In genomic region chrII:6269805-6270414, ce11 we compare ENCODE assay signal across 5 worm cellular contexts.
TF ChIP-seq lines count a peak whose summit lies in the region.

TSS of gene F13H8.2 (plus strand) at chrII:6270364.

TF ChIP-seq in whole organism, L1 larva, 84 proteins besides CTCF, POLR2A, EP300 and RAD21 (continues in another document):
- peak; percentile 67 for TF ChIP-seq ama-1 (optimal IDR thresholded peaks at IDR 0.05; lab: Kevin White, UChicago)
- TF ChIP-seq ceh-8 (GFP tag; optimal IDR thresholded peaks at IDR 0.05; lab: Kevin White, UChicago), result peak; percentile 83
- peak; percentile 44 for TF ChIP-seq snpc-4 (tag; optimal IDR thresholded peaks at IDR 0.05; lab: Kevin White, UChicago)
- no peak for TF ChIP-seq nhr-28 (tag; optimal IDR thresholded peaks at IDR 0.05; lab: Kevin White, UChicago)
- TF ChIP-seq tbx-2 (tag; optimal IDR thresholded peaks at IDR 0.05; lab: Kevin White, UChicago), result peak; percentile 86
- peak; percentile 25 for TF ChIP-seq sox-4 (tag; optimal IDR thresholded peaks at IDR 0.05; lab: Kevin White, UChicago)
- peak; percentile 88 for TF ChIP-seq isw-1 (GFP tag; IDR thresholded peaks at IDR 0.05; lab: Robert Waterston, UW)
- TF ChIP-seq ztf-4 (tag; optimal IDR thresholded peaks at IDR 0.05; lab: Kevin White, UChicago), result peak; percentile 47
- TF ChIP-seq Y116A8C.19 (tag; optimal IDR thresholded peaks at IDR 0.05; lab: Kevin White, UChicago; ENCODE audit: borderline replicate concordance), result no peak
- no peak for TF ChIP-seq ceh-90 (tag; optimal IDR thresholded peaks at IDR 0.05; lab: Kevin White, UChicago)
- TF ChIP-seq unc-86 (tag; optimal IDR thresholded peaks at IDR 0.05; lab: Kevin White, UChicago), result peak; percentile 80
- TF ChIP-seq swsn-7 (tag; optimal IDR thresholded peaks at IDR 0.05; lab: Kevin White, UChicago), result peak; percentile 82
- TF ChIP-seq C34B4.2 (tag; optimal IDR thresholded peaks at IDR 0.05; lab: Kevin White, UChicago), result no peak
- TF ChIP-seq nhr-84 (tag; optimal IDR thresholded peaks at IDR 0.05; lab: Kevin White, UChicago), result no peak
- no peak for TF ChIP-seq alr-1 (tag; optimal IDR thresholded peaks at IDR 0.05; lab: Kevin White, UChicago; ENCODE audit: borderline replicate concordance)
- TF ChIP-seq zip-4 (GFP tag; optimal IDR thresholded peaks at IDR 0.05; lab: Kevin White, UChicago), result peak; percentile 54
- TF ChIP-seq sptf-1 (tag; optimal IDR thresholded peaks at IDR 0.05; lab: Kevin White, UChicago), result no peak
- TF ChIP-seq lin-14 (GFP tag; optimal IDR thresholded peaks at IDR 0.05; lab: Kevin White, UChicago), result peak; percentile 75

TF ChIP-seq in whole organism, L3 larva, 47 proteins besides CTCF, POLR2A, EP300 and RAD21 (continues in another document):
- TF ChIP-seq nhr-25 (tag; optimal IDR thresholded peaks at IDR 0.05; lab: Kevin White, UChicago), result peak; percentile 63
- peak; percentile 59 for TF ChIP-seq egl-5 (tag; optimal IDR thresholded peaks at IDR 0.05; lab: Kevin White, UChicago)
- no peak for TF ChIP-seq unc-39 (tag; optimal IDR thresholded peaks at IDR 0.05; lab: Kevin White, UChicago)
- peak; percentile 59 for TF ChIP-seq hmg-11 (tag; optimal IDR thresholded peaks at IDR 0.05; lab: Kevin White, UChicago)
- peak; percentile 55 for TF ChIP-seq R02D3.7 (tag; optimal IDR thresholded peaks at IDR 0.05; lab: Kevin White, UChicago)
- TF ChIP-seq pha-4 (tag; optimal IDR thresholded peaks at IDR 0.05; lab: Kevin White, UChicago), result peak; percentile 85
- TF ChIP-seq aly-2 (tag; optimal IDR thresholded peaks at IDR 0.05; lab: Kevin White, UChicago), result no peak
- peak; percentile 40 for TF ChIP-seq jun-1 (tag; optimal IDR thresholded peaks at IDR 0.05; lab: Kevin White, UChicago)
- peak; percentile 80 for TF ChIP-seq nhr-23 (tag; optimal IDR thresholded peaks at IDR 0.05; lab: Kevin White, UChicago)
- TF ChIP-seq nhr-67 (tag; optimal IDR thresholded peaks at IDR 0.05; lab: Kevin White, UChicago), result no peak
- TF ChIP-seq unc-62 (GFP tag; optimal IDR thresholded peaks at IDR 0.05; lab: Kevin White, UChicago), result no peak
- no peak for TF ChIP-seq mdl-1 (tag; optimal IDR thresholded peaks at IDR 0.05; lab: Kevin White, UChicago)
- TF ChIP-seq ama-1 (optimal IDR thresholded peaks at IDR 0.05; lab: Kevin White, UChicago), result no peak
- no peak for TF ChIP-seq nhr-237 (tag; optimal IDR thresholded peaks at IDR 0.05; lab: Kevin White, UChicago)
- no peak for TF ChIP-seq nhr-77 (tag; optimal IDR thresholded peaks at IDR 0.05; lab: Kevin White, UChicago)
- no peak for TF ChIP-seq egl-27 (tag; optimal IDR thresholded peaks at IDR 0.05; lab: Kevin White, UChicago)
- peak; percentile 29 for TF ChIP-seq snpc-4 (tag; optimal IDR thresholded peaks at IDR 0.05; lab: Kevin White, UChicago)
- TF ChIP-seq fos-1 (tag; optimal IDR thresholded peaks at IDR 0.05; lab: Kevin White, UChicago), result no peak
- peak; percentile 85 for TF ChIP-seq nfya-1 (tag; optimal IDR thresholded peaks at IDR 0.05; lab: Kevin White, UChicago; ENCODE audit: insufficient read depth)
- no peak for TF ChIP-seq sea-2 (GFP tag; optimal IDR thresholded peaks at IDR 0.05; lab: Kevin White, UChicago)

TF ChIP-seq in whole organism, early embryonic, 17 proteins besides CTCF, POLR2A, EP300 and RAD21:
- TF ChIP-seq ceh-36 (tag; optimal IDR thresholded peaks at IDR 0.05; lab: Kevin White, UChicago) (peak; percentile 47), tbx-11 (GFP tag; IDR thresholded peaks at IDR 0.05; lab: Robert Waterston, UW) (0 out of 2 replicates have a peak, but pooled peaks have one; percentile 23), ets-7 (tag; optimal IDR thresholded peaks at IDR 0.05; lab: Kevin White, UChicago) (no peak), hmbx-1 (tag; optimal IDR thresholded peaks at IDR 0.05; lab: Kevin White, UChicago) (no peak), hmg-4 (GFP tag; optimal IDR thresholded peaks at IDR 0.05; lab: Kevin White, UChicago) (no peak), F13C5.2 (tag; optimal IDR thresholded peaks at IDR 0.05; lab: Kevin White, UChicago) (peak; percentile 28), scrt-1 (GFP tag; IDR thresholded peaks at IDR 0.05; lab: Robert Waterston, UW) (peak; percentile 73; the same call in 1 of the 2 replicates), tra-4 (tag; optimal IDR thresholded peaks at IDR 0.05; lab: Kevin White, UChicago) (no peak), tbx-37 (GFP tag; conservative IDR thresholded peaks at IDR 0.05; lab: Robert Waterston, UW) (peak; percentile 51; the same call in 1 of the 2 replicates), flt-1 (GFP tag; IDR thresholded peaks at IDR 0.05; lab: Robert Waterston, UW) (peak; percentile 23; the same call in 1 of the 2 replicates), B0310.2 (tag; optimal IDR thresholded peaks at IDR 0.05; lab: Kevin White, UChicago) (no peak)

TF ChIP-seq in whole organism, midembryonic, 9 proteins besides CTCF, POLR2A, EP300 and RAD21:
- TF ChIP-seq flt-1 (GFP tag; IDR thresholded peaks at IDR 0.05; lab: Robert Waterston, UW) (peak; percentile 81), ztf-23 (GFP tag; IDR thresholded peaks at IDR 0.05; lab: Robert Waterston, UW) (peak; percentile 86; the same call in 1 of the 2 replicates), klf-2 (GFP tag; conservative IDR thresholded peaks at IDR 0.05; lab: Robert Waterston, UW) (0 out of 2 replicates have a peak, but pooled peaks have one; percentile 37), ztf-29 (GFP tag; IDR thresholded peaks at IDR 0.05; lab: Robert Waterston, UW) (no peak), T22C8.4 (GFP tag; IDR thresholded peaks at IDR 0.05; lab: Robert Waterston, UW) (peak; percentile 25; the same call in 1 of the 2 replicates), med-1 (GFP tag; optimal IDR thresholded peaks at IDR 0.05; lab: Kevin White, UChicago; ENCODE audit: insufficient read depth) (no peak), cog-1 (tag; optimal IDR thresholded peaks at IDR 0.05; lab: Kevin White, UChicago) (peak; percentile 43), ref-1 (GFP tag; conservative IDR thresholded peaks at IDR 0.05; lab: Robert Waterston, UW) (no peak), tab-1 (GFP tag; IDR thresholded peaks at IDR 0.05; lab: Robert Waterston, UW) (peak; percentile 35; the same call in 1 of the 2 replicates)
TF ChIP-seq in whole organism, midembryonic: peak in this region for 6.

TF ChIP-seq in whole organism, young adult, 124 proteins besides CTCF, POLR2A, EP300 and RAD21 (continues in another document):
- no peak for TF ChIP-seq lsy-27 (tag; optimal IDR thresholded peaks at IDR 0.05; lab: Kevin White, UChicago; ENCODE audit: borderline replicate concordance, insufficient read depth)
- no peak for TF ChIP-seq B0261.1 (tag; optimal IDR thresholded peaks at IDR 0.05; lab: Kevin White, UChicago)
- TF ChIP-seq F22D6.2 (tag; optimal IDR thresholded peaks at IDR 0.05; lab: Kevin White, UChicago), result no peak
- no peak for TF ChIP-seq ceh-79 (tag; optimal IDR thresholded peaks at IDR 0.05; lab: Kevin White, UChicago)
- no peak for TF ChIP-seq nfya-2 (GFP tag; IDR thresholded peaks at IDR 0.05; lab: Robert Waterston, UW)
- no peak for TF ChIP-seq T26A5.8 (tag; optimal IDR thresholded peaks at IDR 0.05; lab: Kevin White, UChicago)
- TF ChIP-seq lin-35 (GFP tag; optimal IDR thresholded peaks at IDR 0.05; lab: Kevin White, UChicago), result peak in 2 of 3 experiments; percentile 24 to 94
- no peak for TF ChIP-seq F52B5.7 (tag; optimal IDR thresholded peaks at IDR 0.05; lab: Kevin White, UChicago)
- TF ChIP-seq hmg-1.2 (GFP tag; IDR thresholded peaks at IDR 0.05; lab: Robert Waterston, UW), result peak; percentile 63
- peak; percentile 10 for TF ChIP-seq nhr-80 (tag; optimal IDR thresholded peaks at IDR 0.05; lab: Kevin White, UChicago)
- TF ChIP-seq C17E4.6 (GFP tag; IDR thresholded peaks at IDR 0.05; lab: Robert Waterston, UW), result peak; percentile 70; the same call in 1 of the 2 replicates
- TF ChIP-seq F49E8.2 (tag; optimal IDR thresholded peaks at IDR 0.05; lab: Kevin White, UChicago; ENCODE audit: insufficient read depth), result peak; percentile 6
- TF ChIP-seq tlf-1 (GFP tag; optimal IDR thresholded peaks at IDR 0.05; lab: Kevin White, UChicago), result peak; percentile 52
- TF ChIP-seq dpff-1 (tag; optimal IDR thresholded peaks at IDR 0.05; lab: Kevin White, UChicago), result no peak
- no peak for TF ChIP-seq rpc-1 (optimal IDR thresholded peaks at IDR 0.05; lab: Kevin White, UChicago)
- no peak for TF ChIP-seq rpc-1 (tag; optimal IDR thresholded peaks at IDR 0.05; lab: Kevin White, UChicago)
- no peak for TF ChIP-seq aptf-3 (GFP tag; IDR thresholded peaks at IDR 0.05; lab: Robert Waterston, UW)
- no peak for TF ChIP-seq gei-17 (GFP tag; optimal IDR thresholded peaks at IDR 0.05; lab: Kevin White, UChicago)
- peak; percentile 98 for TF ChIP-seq ceh-100 (GFP tag; IDR thresholded peaks at IDR 0.05; lab: Robert Waterston, UW)
- TF ChIP-seq egrh-3 (GFP tag; IDR thresholded peaks at IDR 0.05; lab: Robert Waterston, UW), result peak; percentile 75
- TF ChIP-seq repo-1 (tag; optimal IDR thresholded peaks at IDR 0.05; lab: Kevin White, UChicago), result no peak
- peak; percentile 84 for TF ChIP-seq attf-5 (GFP tag; optimal IDR thresholded peaks at IDR 0.05; lab: Kevin White, UChicago)
- TF ChIP-seq ceh-40 (GFP tag; IDR thresholded peaks at IDR 0.05; lab: Robert Waterston, UW), result 0 out of 2 replicates have a peak, but pooled peaks have one; percentile 10
- no peak for TF ChIP-seq F10E7.11 (tag; optimal IDR thresholded peaks at IDR 0.05; lab: Kevin White, UChicago)
- TF ChIP-seq sptf-2 (GFP tag; optimal IDR thresholded peaks at IDR 0.05; lab: Kevin White, UChicago), result no peak
- TF ChIP-seq C06A6.2 (GFP tag; conservative IDR thresholded peaks at IDR 0.05; lab: Robert Waterston, UW), result peak; percentile 85
- no peak for TF ChIP-seq snpc-1.1 (tag; optimal IDR thresholded peaks at IDR 0.05; lab: Kevin White, UChicago; ENCODE audit: insufficient read depth)
- TF ChIP-seq mes-4 (tag; optimal IDR thresholded peaks at IDR 0.05; lab: Kevin White, UChicago), result no peak
- TF ChIP-seq hsf-1 (GFP tag; IDR thresholded peaks at IDR 0.05; lab: Robert Waterston, UW), result peak; percentile 37; the same call in 1 of the 2 replicates
- TF ChIP-seq unc-62 (GFP tag; optimal IDR thresholded peaks at IDR 0.05; lab: Kevin White, UChicago), result no peak
- peak; percentile 88 for TF ChIP-seq bed-2 (GFP tag; IDR thresholded peaks at IDR 0.05; lab: Robert Waterston, UW)
- no peak for TF ChIP-seq ztf-3 (GFP tag; optimal IDR thresholded peaks at IDR 0.05; lab: Kevin White, UChicago)
- peak; percentile 92 for TF ChIP-seq rcor-1 (GFP tag; IDR thresholded peaks at IDR 0.05; lab: Robert Waterston, UW)
- no peak for TF ChIP-seq bed-1 (GFP tag; IDR thresholded peaks at IDR 0.05; lab: Robert Waterston, UW)
- TF ChIP-seq Y56A3A.18 (GFP tag; IDR thresholded peaks at IDR 0.05; lab: Robert Waterston, UW), result 0 out of 2 replicates have a peak, but pooled peaks have one; percentile 69
- no peak for TF ChIP-seq lin-26 (GFP tag; IDR thresholded peaks at IDR 0.05; lab: Robert Waterston, UW)
- peak; percentile 93 for TF ChIP-seq nfyb-1 (GFP tag; IDR thresholded peaks at IDR 0.05; lab: Robert Waterston, UW)
- TF ChIP-seq tbx-9 (tag; optimal IDR thresholded peaks at IDR 0.05; lab: Kevin White, UChicago; ENCODE audit: borderline replicate concordance), result no peak

Comparison
In these comparisons a context has a peak if more than half of its experiments do, and no peak if none do; other contexts are left out.
1. Of the 8 proteins assayed by ChIP-seq in both whole organism, young adult and whole organism, L1 larva: peak only in whole organism, young adult: none; only in whole organism, L1 larva: ama-1, nhr-90 and unc-130; in both: dpl-1, efl-1 and lin-35; in neither: 1; mixed calls (peak in some experiments, not most) for 1.